Worm (Caenorhabditis elegans) whole organism, midembryonic: ENCODE measurements around the gene C10C5.5.

ENCODE experiments used
- flt-1 ChIP-seq: fragments of 200-800 bp; sonication (Bioruptor generic); IDR thresholded peaks from 2 replicates; pipeline ENCODE4 v1.3.6; 2022; ENCODE audit warnings: missing genetic modification characterization, missing compliant biosample characterization
- ref-1 ChIP-seq: fragments of 200-800 bp; sonication (Bioruptor generic); conservative IDR thresholded peaks from 2 replicates; pipeline ENCODE4 v1.3.6; 2022; ENCODE audit warnings: missing genetic modification reagents, missing genetic modification characterization, missing compliant biosample characterization

- TF ChIP-seq flt-1, result no peak
- no peak for TF ChIP-seq ref-1 (GFP tag; lab: Robert Waterston, UW)
Observed at ce11 chrIV:9403761-9404420, 22.7 kb downstream of the C10C5.5 start.
